Worm (Caenorhabditis elegans) whole organism, L2 larva: ENCODE results near the gene ttm-2.

Source experiments
- C34F6.9 ChIP-seq: fragments of 150-350 bp; optimal IDR thresholded peaks from 2 replicates; lab custom pipeline; 2014; ENCODE audit warnings: missing biosample characterization, missing genetic modification characterization
- F13H6.1 ChIP-seq: sonication (generic microtip); optimal IDR thresholded peaks from 2 replicates; lab custom pipeline; 2016; ENCODE audit warnings: missing genetic modification characterization, missing compliant biosample characterization
- R02D3.7 ChIP-seq: fragments of 150-350 bp; optimal IDR thresholded peaks from 2 replicates; lab custom pipeline; 2014; ENCODE audit warnings: missing biosample characterization, missing genetic modification characterization
- Y55F3AM.14 ChIP-seq: fragments of 200-800 bp; sonication (Bioruptor generic); optimal IDR thresholded peaks from 2 replicates; lab custom pipeline; 2018; ENCODE audit warnings: mild to moderate bottlenecking, missing genetic modification characterization, missing compliant biosample characterization
- ZK546.5 ChIP-seq: sonication (generic microtip); optimal IDR thresholded peaks from 2 replicates; lab custom pipeline; 2017; ENCODE audit warnings: missing biosample characterization, missing genetic modification characterization
- alr-1 ChIP-seq: fragments of 150-350 bp; optimal IDR thresholded peaks from 2 replicates; lab custom pipeline; 2014; ENCODE audit warnings: missing biosample characterization, missing genetic modification characterization
- aly-2 ChIP-seq: fragments of 150-350 bp; optimal IDR thresholded peaks from 2 replicates; lab custom pipeline; 2014; ENCODE audit warnings: missing biosample characterization, missing genetic modification characterization
- ama-1 ChIP-seq: fragments of 150-350 bp; optimal IDR thresholded peaks from 2 replicates; lab custom pipeline; 2018; ENCODE audit warnings: inconsistent platforms
- blmp-1 ChIP-seq: sonication (generic microtip); optimal IDR thresholded peaks from 2 replicates; lab custom pipeline; 2017; ENCODE audit warnings: missing genetic modification characterization, mild to moderate bottlenecking, missing compliant biosample characterization, antibody characterized with exemption, moderate library complexity; ENCODE audit not compliant: insufficient read depth
- ceh-16 ChIP-seq: fragments of 150-350 bp; optimal IDR thresholded peaks from 2 replicates; lab custom pipeline; 2014; ENCODE audit warnings: missing biosample characterization, missing genetic modification characterization
- ceh-82 ChIP-seq: fragments of 150-350 bp; optimal IDR thresholded peaks from 2 replicates; lab custom pipeline; 2014; ENCODE audit warnings: missing biosample characterization, missing genetic modification characterization
- crh-2 ChIP-seq: sonication (generic microtip); optimal IDR thresholded peaks from 2 replicates; lab custom pipeline; 2017; ENCODE audit warnings: missing biosample characterization, missing genetic modification characterization
- dmd-4 ChIP-seq: sonication (generic microtip); optimal IDR thresholded peaks from 2 replicates; lab custom pipeline; 2017; ENCODE audit warnings: missing biosample characterization, missing genetic modification characterization
- egl-27 ChIP-seq: sonication (generic microtip); optimal IDR thresholded peaks from 3 replicates; lab custom pipeline; 2017; ENCODE audit warnings: missing biosample characterization, missing genetic modification reagents, missing genetic modification characterization
- elt-1 ChIP-seq: fragments of 150-350 bp; optimal IDR thresholded peaks from 2 replicates; lab custom pipeline; 2014; ENCODE audit warnings: missing biosample characterization, missing genetic modification characterization
- elt-3 ChIP-seq: sonication (generic microtip); optimal IDR thresholded peaks from 2 replicates; lab custom pipeline; 2017; ENCODE audit warnings: missing biosample characterization, missing genetic modification characterization
- fos-1 ChIP-seq: fragments of 150-350 bp; optimal IDR thresholded peaks from 2 replicates; lab custom pipeline; 2014; ENCODE audit warnings: missing biosample characterization, missing genetic modification characterization
- gmeb-1 ChIP-seq: fragments of 150-350 bp; optimal IDR thresholded peaks from 2 replicates; lab custom pipeline; 2014; ENCODE audit warnings: missing biosample characterization, missing genetic modification characterization
- lin-11 ChIP-seq: fragments of 150-350 bp; sonication (generic microtip); optimal IDR thresholded peaks from 2 replicates; lab custom pipeline; 2014; ENCODE audit warnings: missing biosample characterization, missing genetic modification characterization, inconsistent platforms, mixed read lengths
- lin-13 ChIP-seq: fragments of 150-350 bp; optimal IDR thresholded peaks from 2 replicates; lab custom pipeline; 2014; ENCODE audit warnings: missing biosample characterization, missing genetic modification reagents, missing genetic modification characterization
- lin-39 ChIP-seq: fragments of 150-350 bp; optimal IDR thresholded peaks from 2 replicates; lab custom pipeline; 2014; ENCODE audit warnings: missing biosample characterization, missing genetic modification reagents, missing genetic modification characterization
- lsy-2 ChIP-seq, 2 experiments: fragments of 150-350 bp in 1 of 2; sonication (generic microtip) in 1 of 2; optimal IDR thresholded peaks; 2 replicates each; lab custom pipeline; 2014 to 2017; ENCODE audit warnings: missing biosample characterization in 2 of 2, missing genetic modification characterization in 2 of 2
- mab-5 ChIP-seq: fragments of 150-350 bp; optimal IDR thresholded peaks from 2 replicates; lab custom pipeline; 2014; ENCODE audit warnings: missing biosample characterization, missing genetic modification characterization
- mbf-1 ChIP-seq: sonication (generic microtip); optimal IDR thresholded peaks from 2 replicates; lab custom pipeline; 2017; ENCODE audit warnings: missing biosample characterization, missing genetic modification characterization
- mdl-1 ChIP-seq, 2 experiments: fragments of 150-350 bp in 1 of 2; sonication (generic microtip) in 1 of 2; optimal IDR thresholded peaks; 2 replicates each; lab custom pipeline; 2017; ENCODE audit warnings: missing biosample characterization in 2 of 2, missing genetic modification characterization in 2 of 2
- nhr-10 ChIP-seq: sonication (generic microtip); optimal IDR thresholded peaks from 2 replicates; lab custom pipeline; 2017; ENCODE audit warnings: missing biosample characterization, missing genetic modification characterization
- nhr-11 ChIP-seq: fragments of 150-350 bp; optimal IDR thresholded peaks from 2 replicates; lab custom pipeline; 2014; ENCODE audit warnings: missing biosample characterization, missing genetic modification characterization
- nhr-12 ChIP-seq: fragments of 150-350 bp; optimal IDR thresholded peaks from 2 replicates; lab custom pipeline; 2014; ENCODE audit warnings: missing biosample characterization, missing genetic modification characterization
- nhr-129 ChIP-seq: fragments of 150-350 bp; optimal IDR thresholded peaks from 2 replicates; lab custom pipeline; 2014; ENCODE audit warnings: missing biosample characterization, missing genetic modification characterization
- nhr-21 ChIP-seq: fragments of 150-350 bp; optimal IDR thresholded peaks from 2 replicates; lab custom pipeline; 2014; ENCODE audit warnings: missing biosample characterization, missing genetic modification characterization
- nhr-23 ChIP-seq: fragments of 150-350 bp; optimal IDR thresholded peaks from 2 replicates; lab custom pipeline; 2014; ENCODE audit warnings: missing biosample characterization, missing genetic modification reagents, missing genetic modification characterization
- nhr-237 ChIP-seq: fragments of 150-350 bp; optimal IDR thresholded peaks from 2 replicates; lab custom pipeline; 2014; ENCODE audit warnings: missing biosample characterization, missing genetic modification characterization
- nhr-25 ChIP-seq: fragments of 150-350 bp; sonication (generic microtip); optimal IDR thresholded peaks from 3 replicates; lab custom pipeline; 2014; ENCODE audit warnings: missing biosample characterization, missing genetic modification characterization
- nhr-6 ChIP-seq: fragments of 150-350 bp; optimal IDR thresholded peaks from 2 replicates; lab custom pipeline; 2014; ENCODE audit warnings: missing biosample characterization, missing genetic modification characterization
- nhr-77 ChIP-seq: fragments of 150-350 bp; optimal IDR thresholded peaks from 2 replicates; lab custom pipeline; 2014; ENCODE audit warnings: missing biosample characterization, missing genetic modification characterization
- peb-1 ChIP-seq: fragments of 150-350 bp; optimal IDR thresholded peaks from 2 replicates; lab custom pipeline; 2014; ENCODE audit warnings: missing biosample characterization, missing genetic modification characterization
- sem-4 ChIP-seq: fragments of 150-350 bp; optimal IDR thresholded peaks from 2 replicates; lab custom pipeline; 2014; ENCODE audit warnings: missing biosample characterization, missing genetic modification reagents, missing genetic modification characterization
- skn-1 ChIP-seq: sonication (generic microtip); optimal IDR thresholded peaks from 2 replicates; lab custom pipeline; 2017; ENCODE audit warnings: missing biosample characterization, missing genetic modification characterization
- sma-3 ChIP-seq: sonication (generic microtip); optimal IDR thresholded peaks from 2 replicates; lab custom pipeline; 2016; ENCODE audit warnings: missing genetic modification reagents, missing genetic modification characterization, missing compliant biosample characterization
- sma-9 ChIP-seq, 2 experiments: fragments of 150-350 bp in 1 of 2; sonication (generic microtip) in 1 of 2; optimal IDR thresholded peaks; 2 replicates each; lab custom pipeline; 2014 to 2016; ENCODE audit warnings: missing genetic modification characterization in 2 of 2, mild to moderate bottlenecking in 1 of 2, missing biosample characterization in 1 of 2, missing compliant biosample characterization in 1 of 2, missing genetic modification reagents in 1 of 2, moderate library complexity in 1 of 2
- snpc-4 ChIP-seq: fragments of 150-350 bp; optimal IDR thresholded peaks from 2 replicates; lab custom pipeline; 2014; ENCODE audit warnings: missing biosample characterization, missing genetic modification characterization
- unc-39 ChIP-seq: fragments of 150-350 bp; optimal IDR thresholded peaks from 2 replicates; lab custom pipeline; 2014; ENCODE audit warnings: missing biosample characterization, missing genetic modification characterization
- unc-55 ChIP-seq: fragments of 150-350 bp; sonication (generic microtip); optimal IDR thresholded peaks from 3 replicates; lab custom pipeline; 2014; ENCODE audit warnings: missing biosample characterization, missing genetic modification reagents, missing genetic modification characterization
- unc-62 ChIP-seq: fragments of 150-350 bp; optimal IDR thresholded peaks from 2 replicates; lab custom pipeline; 2014; ENCODE audit warnings: missing biosample characterization, missing genetic modification reagents, missing genetic modification characterization
- zag-1 ChIP-seq: fragments of 150-350 bp; optimal IDR thresholded peaks from 2 replicates; lab custom pipeline; 2014; ENCODE audit warnings: missing biosample characterization, missing genetic modification characterization
- ztf-1 ChIP-seq: fragments of 200-800 bp; sonication (Bioruptor generic); conservative IDR thresholded peaks from 2 replicates; pipeline ENCODE4 v1.3.6; 2022; ENCODE audit warnings: missing genetic modification characterization, missing compliant biosample characterization
- ztf-11 ChIP-seq: sonication (generic microtip); optimal IDR thresholded peaks from 2 replicates; lab custom pipeline; 2017; ENCODE audit warnings: missing biosample characterization, missing genetic modification characterization
- ztf-4 ChIP-seq: fragments of 150-350 bp; optimal IDR thresholded peaks from 2 replicates; lab custom pipeline; 2014; ENCODE audit warnings: missing biosample characterization, missing genetic modification characterization

The ttm-2 gene

DNA sequence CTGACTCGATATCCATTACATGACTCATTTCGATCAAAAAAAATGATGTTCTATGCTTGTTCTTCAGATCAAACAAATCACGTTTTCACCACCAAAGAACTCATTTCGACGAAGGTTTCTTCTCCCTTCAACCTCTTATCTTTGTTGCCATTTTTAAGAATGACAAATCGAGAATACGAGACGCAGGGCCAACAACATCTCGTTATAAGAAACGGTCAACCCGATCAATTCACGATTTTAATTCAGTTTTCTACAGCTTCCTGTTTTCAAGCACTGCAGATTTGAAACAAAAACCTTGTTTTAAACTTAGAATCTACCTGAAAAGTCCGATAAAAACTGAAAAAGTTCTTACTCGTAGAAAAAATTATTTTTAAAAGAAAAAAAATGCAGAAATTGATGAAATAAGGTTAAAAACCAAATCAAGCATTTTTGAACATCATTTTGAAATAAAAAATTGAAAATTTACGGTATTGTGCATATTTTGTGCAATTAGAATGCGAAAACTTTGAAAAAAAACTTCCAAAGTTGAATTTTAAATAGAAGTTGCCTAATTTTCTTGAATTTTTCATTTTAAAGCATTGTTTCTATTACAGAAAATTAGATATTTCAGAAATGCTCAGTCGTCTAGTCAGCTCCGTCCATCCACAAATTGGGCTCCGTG lies 24.5 kb downstream of the ttm-2 start, which contains the start of gene acs-11 (continued):
- TF ChIP-seq elt-1 (no peak), R02D3.7 (no peak), nhr-21 (tag; lab: Kevin White, UChicago) (peak; percentile 28), unc-39 (tag; lab: Kevin White, UChicago) (no peak), ztf-4 (no peak), F13H6.1 (tag; lab: Kevin White, UChicago) (no peak), unc-55 (GFP tag; lab: Kevin White, UChicago) (no peak), nhr-11 (tag; lab: Kevin White, UChicago) (no peak), zag-1 (no peak), peb-1 (tag; lab: Kevin White, UChicago) (no peak), lsy-2 (tag; optimal IDR thresholded peaks at IDR 0.05; lab: Kevin White, UChicago) (no peak), ZK546.5 (tag; lab: Kevin White, UChicago) (no peak), lin-11 (tag; lab: Kevin White, UChicago) (no peak), skn-1 (tag; lab: Kevin White, UChicago) (no peak), nhr-25 (tag; lab: Kevin White, UChicago) (no peak), nhr-10 (tag; lab: Kevin White, UChicago) (no peak), ama-1 (lab: Kevin White, UChicago) (no peak), nhr-23 (tag; lab: Kevin White, UChicago) (no peak), mdl-1 (tag; optimal IDR thresholded peaks at IDR 0.05; lab: Kevin White, UChicago) (no peak), nhr-12 (tag; lab: Kevin White, UChicago) (no peak)

DNA sequence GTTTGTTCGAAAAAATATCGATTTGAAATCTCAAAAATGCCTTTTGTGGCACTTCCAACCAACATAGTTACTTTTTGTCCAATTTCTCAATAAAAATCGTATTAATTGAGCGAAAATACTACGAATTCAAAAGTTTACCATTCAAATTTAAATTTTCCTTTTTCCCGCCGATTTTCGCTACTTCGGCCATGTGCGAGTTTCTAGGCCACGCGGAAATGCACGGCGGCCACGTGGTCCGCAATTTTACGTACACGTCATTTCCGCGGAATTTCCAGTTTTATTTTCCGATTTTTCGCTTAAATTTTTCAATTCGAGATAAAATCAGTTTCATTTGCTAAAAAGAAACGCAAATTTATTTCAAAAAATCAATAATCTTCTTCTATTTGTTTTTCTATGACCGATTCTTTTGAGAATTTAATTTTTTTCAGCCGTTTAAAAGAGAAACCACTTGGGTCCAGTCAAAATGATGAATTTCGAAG lies 26.2 kb downstream of the ttm-2 start, which contains the start of gene eas-1:
eas-1 (plus strand) TSS at position 429 of the 479 bp plus-strand sequence.
- TF ChIP-seq nhr-237 (tag; lab: Kevin White, UChicago) (no peak), C34F6.9 (tag; lab: Kevin White, UChicago) (peak; percentile 86), unc-55 (GFP tag; lab: Kevin White, UChicago) (peak; percentile 84), lin-11 (tag; lab: Kevin White, UChicago) (peak; percentile 41), snpc-4 (tag; lab: Kevin White, UChicago) (peak; percentile 28), elt-1 (no peak), ZK546.5 (tag; lab: Kevin White, UChicago) (peak; percentile 27), nhr-11 (tag; lab: Kevin White, UChicago) (no peak), nhr-23 (tag; lab: Kevin White, UChicago) (no peak), Y55F3AM.14 (GFP tag; lab: Kevin White, UChicago) (no peak), fos-1 (tag; lab: Kevin White, UChicago) (peak; percentile 40), sem-4 (peak; percentile 39), nhr-10 (tag; lab: Kevin White, UChicago) (no peak), lsy-2 (tag; optimal IDR thresholded peaks at IDR 0.05; lab: Kevin White, UChicago) (peak; percentile 74 to 90), ztf-11 (tag; lab: Kevin White, UChicago) (no peak), zag-1 (no peak), blmp-1 (tag; lab: Kevin White, UChicago) (peak; percentile 14), nhr-129 (tag; lab: Kevin White, UChicago) (peak; percentile 28), mbf-1 (tag; lab: Kevin White, UChicago) (no peak), ceh-16 (tag; lab: Kevin White, UChicago) (no peak), elt-3 (tag; lab: Kevin White, UChicago) (no peak), aly-2 (tag; lab: Kevin White, UChicago) (no peak), gmeb-1 (tag; lab: Kevin White, UChicago) (peak; percentile 95), unc-39 (tag; lab: Kevin White, UChicago) (no peak), nhr-6 (tag; lab: Kevin White, UChicago) (no peak), nhr-21 (tag; lab: Kevin White, UChicago) (peak; percentile 60), nhr-77 (tag; lab: Kevin White, UChicago) (no peak), crh-2 (peak; percentile 95), lin-39 (tag; lab: Kevin White, UChicago) (no peak), unc-62 (GFP tag; lab: Kevin White, UChicago) (no peak), peb-1 (tag; lab: Kevin White, UChicago) (no peak), skn-1 (tag; lab: Kevin White, UChicago) (peak; percentile 32), mdl-1 (tag; optimal IDR thresholded peaks at IDR 0.05; lab: Kevin White, UChicago) (peak; percentile 73 to 88), ztf-4 (no peak), R02D3.7 (no peak), nhr-25 (tag; lab: Kevin White, UChicago) (peak; percentile 75), nhr-12 (tag; lab: Kevin White, UChicago) (no peak), sma-3 (GFP tag; lab: Kevin White, UChicago) (peak; percentile 75), F13H6.1 (tag; lab: Kevin White, UChicago) (peak; percentile 65), egl-27 (tag; lab: Kevin White, UChicago) (no peak), mab-5 (peak; percentile 35), sma-9 (GFP tag; optimal IDR thresholded peaks at IDR 0.05; lab: Kevin White, UChicago) (peak; percentile 87), sma-9 (tag; optimal IDR thresholded peaks at IDR 0.05; lab: Kevin White, UChicago) (no peak), lin-13 (GFP tag; lab: Kevin White, UChicago) (peak; percentile 58), ceh-82 (no peak), ama-1 (lab: Kevin White, UChicago) (no peak), alr-1 (tag; lab: Kevin White, UChicago) (no peak), ztf-1 (GFP tag; lab: Robert Waterston, UW) (no peak), dmd-4 (tag; lab: Kevin White, UChicago) (no peak)
